Worm (Caenorhabditis elegans) whole organism, L4/young adult: ENCODE data around the gene T26H5.9.

Source experiments
- W03F9.2 ChIP-seq: fragments of 150-350 bp; optimal IDR thresholded peaks from 2 replicates; lab custom pipeline; 2014; ENCODE audit warnings: missing biosample characterization, missing genetic modification characterization
- dao-5 ChIP-seq: sonication (generic microtip); optimal IDR thresholded peaks from 2 replicates; lab custom pipeline; 2016; ENCODE audit warnings: missing genotype, missing genetic modification characterization, moderate library complexity, missing compliant biosample characterization
- him-1 ChIP-seq: sonication (generic microtip); optimal IDR thresholded peaks from 2 replicates; lab custom pipeline; 2016; ENCODE audit warnings: missing genotype, missing genetic modification reagents, missing genetic modification characterization, missing compliant biosample characterization

- no peak for TF ChIP-seq W03F9.2
- no peak for TF ChIP-seq him-1 (tag; lab: Kevin White, UChicago)
- TF ChIP-seq dao-5 (tag; lab: Kevin White, UChicago) = no peak
Measured at ce11 chrV:15478597-15478996, 33.9 kb downstream of the T26H5.9 start, which contains the start of gene C06B8.2.
